Worm (Caenorhabditis elegans) whole organism, late embryonic: ENCODE results near the gene srd-32.

Source experiments
- K02D7.2 ChIP-seq: sonication (generic microtip); optimal IDR thresholded peaks from 2 replicates; lab custom pipeline; 2017; ENCODE audit warnings: mild to moderate bottlenecking, missing genetic modification characterization, missing compliant biosample characterization
- Y22D7AL.16 ChIP-seq: sonication (generic microtip); optimal IDR thresholded peaks from 2 replicates; lab custom pipeline; 2016; ENCODE audit warnings: missing genetic modification characterization, missing compliant biosample characterization
- ceh-14 ChIP-seq: sonication (generic microtip); optimal IDR thresholded peaks from 2 replicates; lab custom pipeline; 2016; ENCODE audit warnings: missing genotype, missing genetic modification characterization, missing compliant biosample characterization
- ceh-18 ChIP-seq: sonication (generic microtip); optimal IDR thresholded peaks from 2 replicates; lab custom pipeline; 2016; ENCODE audit warnings: missing genetic modification characterization, missing compliant biosample characterization
- ceh-24 ChIP-seq: sonication (generic microtip); optimal IDR thresholded peaks from 2 replicates; lab custom pipeline; 2016; ENCODE audit warnings: mild to moderate bottlenecking, missing genetic modification characterization, missing compliant biosample characterization
- ceh-31 ChIP-seq: sonication (generic microtip); optimal IDR thresholded peaks from 2 replicates; lab custom pipeline; 2016; ENCODE audit warnings: missing genetic modification characterization, missing compliant biosample characterization
- ceh-34 ChIP-seq: sonication (generic microtip); optimal IDR thresholded peaks from 2 replicates; lab custom pipeline; 2016; ENCODE audit warnings: mild to moderate bottlenecking, missing genetic modification characterization, missing compliant biosample characterization
- ceh-45 ChIP-seq: fragments of 200-800 bp; sonication (Bioruptor generic); IDR thresholded peaks from 2 replicates; pipeline ENCODE4 v1.3.6; 2022; ENCODE audit warnings: missing genetic modification reagents, missing genetic modification characterization, missing compliant biosample characterization
- ceh-48 ChIP-seq: sonication (generic microtip); optimal IDR thresholded peaks from 2 replicates; lab custom pipeline; 2016; ENCODE audit warnings: missing genetic modification characterization, inconsistent platforms, missing compliant biosample characterization
- ceh-9 ChIP-seq: sonication (generic microtip); optimal IDR thresholded peaks from 2 replicates; lab custom pipeline; 2016; ENCODE audit warnings: mild to moderate bottlenecking, missing genetic modification characterization, inconsistent platforms, missing compliant biosample characterization
- dmd-4 ChIP-seq: sonication (generic microtip); optimal IDR thresholded peaks from 2 replicates; lab custom pipeline; 2016; ENCODE audit warnings: borderline replicate concordance, missing genetic modification characterization, missing compliant biosample characterization
- fax-1 ChIP-seq: sonication (generic microtip); optimal IDR thresholded peaks from 2 replicates; lab custom pipeline; 2016; ENCODE audit warnings: missing genotype, missing genetic modification characterization, missing compliant biosample characterization
- fkh-6 ChIP-seq: sonication (generic microtip); optimal IDR thresholded peaks from 2 replicates; lab custom pipeline; 2016; ENCODE audit warnings: missing genetic modification characterization, missing compliant biosample characterization
- gmeb-2 ChIP-seq: sonication (generic microtip); optimal IDR thresholded peaks from 2 replicates; lab custom pipeline; 2016; ENCODE audit warnings: missing genetic modification characterization, inconsistent platforms, missing compliant biosample characterization
- hlh-6 ChIP-seq: sonication (generic microtip); optimal IDR thresholded peaks from 2 replicates; lab custom pipeline; 2016; ENCODE audit warnings: missing genotype, missing genetic modification characterization, missing compliant biosample characterization
- mec-3 ChIP-seq: sonication (generic microtip); optimal IDR thresholded peaks from 2 replicates; lab custom pipeline; 2016; ENCODE audit warnings: borderline replicate concordance, missing genetic modification characterization, missing compliant biosample characterization
- nfya-1 ChIP-seq: sonication (generic microtip); optimal IDR thresholded peaks from 2 replicates; lab custom pipeline; 2017; ENCODE audit warnings: missing genetic modification characterization, mild to moderate bottlenecking, missing compliant biosample characterization, antibody characterized with exemption, moderate library complexity
- nhr-11 ChIP-seq: fragments of 150-350 bp; optimal IDR thresholded peaks from 2 replicates; lab custom pipeline; 2014; ENCODE audit warnings: missing biosample characterization, missing genetic modification characterization
- nhr-232 ChIP-seq: sonication (generic microtip); optimal IDR thresholded peaks from 2 replicates; lab custom pipeline; 2016; ENCODE audit warnings: missing genetic modification characterization, missing compliant biosample characterization
- pag-3 ChIP-seq: sonication (generic microtip); optimal IDR thresholded peaks from 2 replicates; lab custom pipeline; 2016; ENCODE audit warnings: missing compliant biosample characterization, missing genetic modification characterization, borderline replicate concordance
- pat-9 ChIP-seq: fragments of 200-800 bp; sonication (Bioruptor generic); optimal IDR thresholded peaks from 2 replicates; lab custom pipeline; 2018; ENCODE audit warnings: mild to moderate bottlenecking, missing genetic modification characterization, moderate library complexity, missing compliant biosample characterization
- pqm-1 ChIP-seq: sonication (generic microtip); optimal IDR thresholded peaks from 2 replicates; lab custom pipeline; 2016; ENCODE audit warnings: missing genetic modification characterization, missing compliant biosample characterization
- pros-1 ChIP-seq: fragments of 150-350 bp; optimal IDR thresholded peaks from 2 replicates; lab custom pipeline; 2014; ENCODE audit warnings: missing biosample characterization, missing genetic modification reagents, missing genetic modification characterization
- rnt-1 ChIP-seq: sonication (generic microtip); optimal IDR thresholded peaks from 2 replicates; lab custom pipeline; 2016; ENCODE audit warnings: missing genetic modification characterization, missing compliant biosample characterization
- sdc-2 ChIP-seq: sonication (generic microtip); optimal IDR thresholded peaks from 2 replicates; lab custom pipeline; 2016; ENCODE audit warnings: missing genotype, missing genetic modification characterization, missing compliant biosample characterization
- sox-2 ChIP-seq: fragments of 200-800 bp; sonication (Bioruptor generic); IDR thresholded peaks from 2 replicates; pipeline ENCODE4 v1.3.6; 2022; ENCODE audit warnings: missing genetic modification reagents, missing genetic modification characterization, missing compliant biosample characterization
- syd-9 ChIP-seq: sonication (generic microtip); optimal IDR thresholded peaks from 2 replicates; lab custom pipeline; 2016; ENCODE audit warnings: mild to moderate bottlenecking, missing genetic modification characterization, moderate library complexity, missing compliant biosample characterization
- unc-3 ChIP-seq, 2 experiments: fragments of 200-800 bp in 1 of 2; sonication (Bioruptor generic) in 1 of 2; sonication (generic microtip) in 1 of 2; conservative IDR thresholded peaks in 1 of 2; optimal IDR thresholded peaks in 1 of 2; 2 replicates each; pipeline versions ENCODE4 v1.3.6 to Lab custom; 2016 to 2022; ENCODE audit warnings: missing compliant biosample characterization in 2 of 2, missing genetic modification characterization in 2 of 2, missing genetic modification reagents in 1 of 2
- unc-55 ChIP-seq: sonication (generic microtip); optimal IDR thresholded peaks from 2 replicates; lab custom pipeline; 2017; ENCODE audit warnings: missing biosample characterization, missing genetic modification reagents, missing genetic modification characterization
- unc-86 ChIP-seq: sonication (generic microtip); optimal IDR thresholded peaks from 2 replicates; lab custom pipeline; 2016; ENCODE audit warnings: missing genetic modification characterization, missing compliant biosample characterization

Gene srd-32

ce11 chrV:4862737-4863136 lies 2.7 kb upstream of the srd-32 start, which contains the start of gene C37H5.13:
TSS of gene C37H5.13 (minus strand) at chrV:4862965.
- no peak for TF ChIP-seq nfya-1 (tag; lab: Kevin White, UChicago)
- no peak for TF ChIP-seq ceh-34 (tag; lab: Kevin White, UChicago)
- TF ChIP-seq pros-1 (tag; lab: Kevin White, UChicago): no peak
- no peak for TF ChIP-seq dmd-4 (tag; lab: Kevin White, UChicago)
- TF ChIP-seq nhr-11 (tag; lab: Kevin White, UChicago): no peak
- TF ChIP-seq pqm-1 (tag; lab: Kevin White, UChicago): no peak
- peak; percentile 16 for TF ChIP-seq unc-55 (GFP tag; lab: Kevin White, UChicago)
- TF ChIP-seq rnt-1: no peak

ce11 chrV:4864330-4864729 lies 1.1 kb upstream of the srd-32 start:
- no peak for TF ChIP-seq sox-2 (GFP tag; lab: Robert Waterston, UW)
- TF ChIP-seq nhr-11 (tag; lab: Kevin White, UChicago): no peak
- TF ChIP-seq ceh-14 (tag; lab: Kevin White, UChicago): no peak
- no peak for TF ChIP-seq pag-3 (tag; lab: Kevin White, UChicago)
- no peak for TF ChIP-seq fkh-6 (tag; lab: Kevin White, UChicago)
- TF ChIP-seq Y22D7AL.16 (tag; lab: Kevin White, UChicago): no peak
- no peak for TF ChIP-seq syd-9

- TF ChIP-seq ceh-31 (tag; lab: Kevin White, UChicago): no peak
- no peak for TF ChIP-seq pag-3 (tag; lab: Kevin White, UChicago)
- TF ChIP-seq K02D7.2: no peak
- TF ChIP-seq ceh-18: no peak
Observed at ce11 chrV:4867535-4867934, 2.1 kb downstream of the srd-32 start.

DNA sequence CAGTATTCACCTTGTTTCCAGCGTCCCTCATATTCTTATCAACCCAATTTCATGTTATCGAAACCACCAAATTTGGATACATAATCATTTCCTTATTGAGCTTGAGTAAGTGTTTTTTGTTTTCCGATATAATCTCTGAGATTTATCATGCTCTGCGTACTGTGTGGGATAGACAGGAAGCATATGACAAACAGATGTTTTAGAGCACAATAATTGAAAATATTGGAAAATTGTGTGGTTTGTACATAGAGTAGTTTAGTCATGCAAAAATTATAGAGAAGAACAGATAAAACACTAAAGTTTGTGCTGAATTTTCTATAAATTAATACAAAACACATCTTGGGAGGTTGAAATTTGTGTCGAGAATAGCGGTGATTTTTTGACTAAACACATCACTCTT lies 3.2 kb downstream of the srd-32 start:
- TF ChIP-seq unc-3 (GFP tag; conservative IDR thresholded peaks at IDR 0.05; lab: Robert Waterston, UW) (no peak), unc-3 (tag; optimal IDR thresholded peaks at IDR 0.05; lab: Kevin White, UChicago) (no peak), Y22D7AL.16 (tag; lab: Kevin White, UChicago) (no peak), sdc-2 (tag; lab: Kevin White, UChicago) (no peak), rnt-1 (no peak)

DNA sequence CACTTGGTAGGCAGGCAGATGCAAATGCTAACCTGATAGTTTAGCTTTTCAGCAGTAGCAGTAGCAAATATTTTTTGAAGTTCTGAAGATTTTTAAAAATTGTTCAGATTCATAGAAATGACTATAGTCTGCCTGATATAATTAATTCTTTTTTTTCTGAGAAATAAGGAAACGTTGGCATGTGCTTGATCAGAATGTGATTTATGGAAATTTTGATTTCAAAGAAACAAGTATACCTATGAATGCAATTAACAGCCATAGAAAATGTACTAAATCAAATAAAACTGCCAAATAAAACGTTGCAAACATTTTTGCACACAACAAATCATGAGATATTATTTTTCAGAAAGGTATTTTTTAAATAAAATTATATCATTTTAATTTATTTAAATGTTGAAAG lies 5.2 kb downstream of the srd-32 start:
- TF ChIP-seq fax-1 (tag; lab: Kevin White, UChicago) (no peak), nhr-232 (tag; lab: Kevin White, UChicago) (no peak)

DNA sequence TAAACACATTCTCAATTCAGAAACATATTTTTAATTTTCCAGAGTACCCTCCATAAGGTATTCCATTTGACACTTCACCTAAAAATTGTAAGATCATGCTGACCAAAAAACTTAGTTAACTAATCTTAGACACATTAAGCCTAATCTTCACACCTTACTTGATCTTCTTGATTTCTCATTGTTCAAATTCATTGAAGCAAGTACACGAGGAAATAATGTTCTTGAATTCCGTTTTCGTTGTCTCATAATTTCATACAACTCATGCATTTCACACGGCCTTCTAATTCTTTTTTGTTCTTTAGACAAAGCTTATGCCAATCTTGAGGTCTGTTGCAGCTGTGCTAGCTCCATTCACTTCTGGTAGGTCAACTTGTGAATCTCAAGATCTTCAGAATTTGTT lies 6.5 kb downstream of the srd-32 start, which contains the start of gene srd-33:
Gene srd-33 (plus strand): TSS at position 301 of the 400 bp plus-strand sequence.
- TF ChIP-seq pat-9 (tag; lab: Kevin White, UChicago): no peak
- TF ChIP-seq ceh-24 (tag; lab: Kevin White, UChicago): no peak
- TF ChIP-seq ceh-48 (tag; lab: Kevin White, UChicago): no peak
- TF ChIP-seq nhr-11 (tag; lab: Kevin White, UChicago): no peak
- TF ChIP-seq hlh-6 (tag; lab: Kevin White, UChicago): no peak
- no peak for TF ChIP-seq ceh-9 (tag; lab: Kevin White, UChicago)
- TF ChIP-seq Y22D7AL.16 (tag; lab: Kevin White, UChicago): no peak
- TF ChIP-seq unc-86 (tag; lab: Kevin White, UChicago): no peak
- no peak for TF ChIP-seq ceh-45
- TF ChIP-seq pros-1 (tag; lab: Kevin White, UChicago): no peak
- no peak for TF ChIP-seq mec-3 (tag; lab: Kevin White, UChicago)
- TF ChIP-seq gmeb-2: no peak
- TF ChIP-seq, all 69 proteins: peak for 0
